Fruit fly (Drosophila melanogaster) whole organism, embryonic: ENCODE results near the gene vih.
A peak's percentile ranks its signal among the peaks of the same experiment; 100 is the strongest.

Experiments
- Adf1 ChIP-seq: fragments of 200-800 bp; sonication (Bioruptor generic); IDR thresholded peaks from 2 replicates; pipeline ENCODE4 v1.3.6; 2022; ENCODE audit warnings: missing biosample characterization, missing genetic modification characterization
- Antp ChIP-seq: fragments of 200-800 bp; sonication (Bioruptor generic); optimal IDR thresholded peaks from 3 replicates; lab custom pipeline; 2016; ENCODE audit warnings: missing biosample characterization, missing genetic modification characterization
- Awh ChIP-seq: fragments of 200-800 bp; sonication (Bioruptor generic); IDR thresholded peaks from 2 replicates; pipeline ENCODE4, ENCODE4 v1.3.6; 2022; ENCODE audit warnings: missing biosample characterization, missing genetic modification characterization
- CG11093 ChIP-seq: fragments of 200-800 bp; sonication (Bioruptor generic); IDR thresholded peaks from 3 replicates; pipeline ENCODE4 v1.3.6; 2022; ENCODE audit warnings: missing biosample characterization, missing genetic modification characterization
- CG11398 ChIP-seq: fragments of 200-800 bp; sonication (Bioruptor generic); optimal IDR thresholded peaks from 2 replicates; lab custom pipeline; 2016; ENCODE audit warnings: missing biosample characterization, missing genetic modification characterization
- CG12219 ChIP-seq: fragments of 200-800 bp; sonication (Bioruptor generic); optimal IDR thresholded peaks from 3 replicates; lab custom pipeline; 2018; ENCODE audit warnings: missing biosample characterization, mild to moderate bottlenecking, missing genetic modification characterization
- CG12769 ChIP-seq: fragments of 200-800 bp; sonication (Bioruptor generic); optimal IDR thresholded peaks from 2 replicates; lab custom pipeline; 2019; ENCODE audit warnings: missing biosample characterization, mild to moderate bottlenecking, missing genetic modification characterization, moderate library complexity
- CG15514 ChIP-seq: fragments of 200-800 bp; sonication (Bioruptor generic); optimal IDR thresholded peaks from 3 replicates; lab custom pipeline; 2017; ENCODE audit warnings: missing biosample characterization, missing genetic modification characterization, mild to moderate bottlenecking, moderate library complexity, missing genetic modification reagents
- CG17912 ChIP-seq: fragments of 200-800 bp; sonication (Bioruptor generic); optimal IDR thresholded peaks from 2 replicates; lab custom pipeline; 2018; ENCODE audit warnings: missing biosample characterization, mild to moderate bottlenecking, missing genetic modification characterization
- CG18599 ChIP-seq: fragments of 200-800 bp; sonication (Bioruptor generic); optimal IDR thresholded peaks from 3 replicates; lab custom pipeline; 2017; ENCODE audit warnings: missing biosample characterization, missing genetic modification characterization, mild to moderate bottlenecking, moderate library complexity, missing genetic modification reagents
- CG43689 ChIP-seq: fragments of 200-800 bp; sonication (Bioruptor generic); IDR thresholded peaks from 2 replicates; pipeline ENCODE4 v1.3.6; 2022; ENCODE audit warnings: missing biosample characterization, missing genetic modification characterization
- CG6654 ChIP-seq: fragments of 200-800 bp; sonication (Bioruptor generic); optimal IDR thresholded peaks from 2 replicates; lab custom pipeline; 2017; ENCODE audit warnings: missing biosample characterization, mild to moderate bottlenecking, missing genetic modification characterization
- CG7839 ChIP-seq: fragments of 200-800 bp; sonication (Bioruptor generic); optimal IDR thresholded peaks from 3 replicates; lab custom pipeline; 2018; ENCODE audit warnings: missing biosample characterization, mild to moderate bottlenecking, missing genetic modification characterization, moderate library complexity
- CG8359 ChIP-seq: fragments of 200-800 bp; sonication (Bioruptor generic); optimal IDR thresholded peaks from 2 replicates; lab custom pipeline; 2017; ENCODE audit warnings: missing biosample characterization, mild to moderate bottlenecking, missing genetic modification characterization, borderline replicate concordance
- CG8924 ChIP-seq: fragments of 200-800 bp; optimal IDR thresholded peaks from 3 replicates; lab custom pipeline; 2019; ENCODE audit warnings: missing biosample characterization, mild to moderate bottlenecking, missing genetic modification characterization, moderate library complexity
- CG9727 ChIP-seq: fragments of 200-800 bp; sonication (Bioruptor generic); optimal IDR thresholded peaks from 3 replicates; lab custom pipeline; 2017; ENCODE audit warnings: missing biosample characterization, mild to moderate bottlenecking, missing genetic modification characterization
- Dek ChIP-seq: fragments of 200-800 bp; sonication (Bioruptor generic); optimal IDR thresholded peaks from 3 replicates; lab custom pipeline; 2019; ENCODE audit warnings: missing biosample characterization, mild to moderate bottlenecking, missing genetic modification characterization, moderate library complexity
- Dip2 ChIP-seq: fragments of 200-800 bp; sonication (Bioruptor generic); IDR thresholded peaks from 2 replicates; pipeline ENCODE4 v1.3.6; 2022; ENCODE audit warnings: missing biosample characterization, missing genetic modification characterization
- Drgx ChIP-seq: fragments of 200-800 bp; sonication (Bioruptor generic); IDR thresholded peaks from 2 replicates; pipeline ENCODE4 v1.3.6; 2022; ENCODE audit warnings: missing biosample characterization, missing genetic modification characterization
- HLHmδ ChIP-seq: fragments of 200-800 bp; sonication (Bioruptor generic); optimal IDR thresholded peaks from 2 replicates; lab custom pipeline; 2018; ENCODE audit warnings: missing biosample characterization, mild to moderate bottlenecking, missing genetic modification characterization, moderate library complexity
- Hr51 ChIP-seq, 2 experiments: fragments of 200-800 bp; sonication (Bioruptor generic); optimal IDR thresholded peaks; 2 replicates in 1 of 2; 3 replicates in 1 of 2; lab custom pipeline; 2016 to 2018; ENCODE audit warnings: missing biosample characterization in 2 of 2, missing genetic modification characterization in 2 of 2, mild to moderate bottlenecking in 1 of 2, moderate library complexity in 1 of 2
- Hr78 ChIP-seq, 2 experiments: fragments of 200-800 bp in 1 of 2; fragments of >200 bp in 1 of 2; sonication (Bioruptor generic) in 1 of 2; optimal IDR thresholded peaks; 2 replicates each; lab custom pipeline; 2017 to 2019; ENCODE audit warnings: missing biosample characterization in 2 of 2, missing genetic modification characterization in 2 of 2, mild to moderate bottlenecking in 1 of 2, moderate library complexity in 1 of 2
- Lhr ChIP-seq: fragments of 200-800 bp; sonication (Bioruptor generic); optimal IDR thresholded peaks from 3 replicates; lab custom pipeline; 2017; ENCODE audit warnings: mild to moderate bottlenecking, missing biosample characterization, missing genetic modification reagents, missing genetic modification characterization
- Lpt ChIP-seq: fragments of >200 bp; optimal IDR thresholded peaks from 2 replicates; lab custom pipeline; 2018; ENCODE audit warnings: missing biosample characterization, missing genetic modification characterization
- Myb ChIP-seq: fragments of 200-800 bp; sonication (Bioruptor generic); optimal IDR thresholded peaks from 2 replicates; lab custom pipeline; 2016; ENCODE audit warnings: missing biosample characterization, missing genetic modification characterization
- Oli ChIP-seq: fragments of 200-800 bp; sonication (Bioruptor generic); optimal IDR thresholded peaks from 2 replicates; lab custom pipeline; 2018; ENCODE audit warnings: missing biosample characterization, mild to moderate bottlenecking, missing genetic modification characterization, moderate library complexity
- Sry-β ChIP-seq: fragments of 200-800 bp; sonication (Bioruptor generic); optimal IDR thresholded peaks from 2 replicates; lab custom pipeline; 2018; ENCODE audit warnings: missing biosample characterization, mild to moderate bottlenecking, missing genetic modification characterization, moderate library complexity
- aop ChIP-seq: fragments of 200-800 bp; sonication (Bioruptor generic); IDR thresholded peaks from 2 replicates; pipeline ENCODE4 v1.3.6; 2022; ENCODE audit warnings: missing biosample characterization, missing genetic modification characterization
- cwo ChIP-seq: fragments of 200-800 bp; sonication (Bioruptor generic); optimal IDR thresholded peaks from 3 replicates; lab custom pipeline; 2017; ENCODE audit warnings: missing biosample characterization, missing genetic modification characterization, mild to moderate bottlenecking, moderate library complexity, missing genetic modification reagents
- dimm ChIP-seq: fragments of 200-800 bp; sonication (Bioruptor generic); IDR thresholded peaks from 2 replicates; pipeline ENCODE4 v1.3.6; 2022; ENCODE audit warnings: missing biosample characterization, missing genetic modification characterization
- disco-r ChIP-seq: fragments of 200-800 bp; sonication (Bioruptor generic); optimal IDR thresholded peaks from 2 replicates; lab custom pipeline; 2016; ENCODE audit warnings: missing biosample characterization, missing genetic modification characterization
- dmrt99B ChIP-seq: fragments of 200-800 bp; sonication (Bioruptor generic); optimal IDR thresholded peaks from 2 replicates; lab custom pipeline; 2018; ENCODE audit warnings: missing biosample characterization, mild to moderate bottlenecking, missing genetic modification characterization, moderate library complexity
- gce ChIP-seq: fragments of 200-800 bp; sonication (Bioruptor generic); IDR thresholded peaks from 3 replicates; pipeline ENCODE4 v1.3.6; 2022; ENCODE audit warnings: missing biosample characterization, missing genetic modification characterization
- gfzf ChIP-seq: fragments of 200-800 bp; sonication (Bioruptor generic); optimal IDR thresholded peaks from 2 replicates; lab custom pipeline; 2016; ENCODE audit warnings: missing biosample characterization, mild to moderate bottlenecking, missing genetic modification characterization, moderate library complexity
- gsb-n ChIP-seq: fragments of 200-800 bp; sonication (Bioruptor generic); optimal IDR thresholded peaks from 3 replicates; lab custom pipeline; 2018; ENCODE audit warnings: missing biosample characterization, mild to moderate bottlenecking, missing genetic modification characterization
- h ChIP-seq: fragments of >200 bp; optimal IDR thresholded peaks from 2 replicates; lab custom pipeline; 2017
- hb ChIP-seq: fragments of 200-800 bp; sonication (Bioruptor generic); IDR thresholded peaks from 3 replicates; pipeline ENCODE4 v1.3.6; 2022; ENCODE audit warnings: missing biosample characterization, missing genetic modification characterization; ENCODE audit not compliant: partially characterized antibody
- lola ChIP-seq, 3 experiments: fragments of >200 bp in 2 of 3; fragments of 200-800 bp in 1 of 3; sonication (Bioruptor generic) in 1 of 3; optimal IDR thresholded peaks; 2 replicates each; lab custom pipeline; 2017 to 2019; ENCODE audit warnings: missing biosample characterization in 3 of 3, missing genetic modification characterization in 3 of 3, mild to moderate bottlenecking in 1 of 3, moderate library complexity in 1 of 3
- lov ChIP-seq, 2 experiments: fragments of 200-800 bp in 1 of 2; fragments of >200 bp in 1 of 2; sonication (Bioruptor generic) in 1 of 2; IDR thresholded peaks in 1 of 2; optimal IDR thresholded peaks in 1 of 2; 2 replicates in 1 of 2; 3 replicates in 1 of 2; pipeline versions ENCODE4 v1.3.6 to Lab custom; 2017 to 2022; ENCODE audit warnings: missing biosample characterization in 1 of 2, missing genetic modification characterization in 1 of 2
- otp ChIP-seq: fragments of 200-800 bp; sonication (Bioruptor generic); IDR thresholded peaks from 3 replicates; pipeline ENCODE4, ENCODE4 v1.3.6; 2022; ENCODE audit warnings: missing biosample characterization, missing genetic modification characterization
- p53 ChIP-seq: fragments of 200-800 bp; sonication (Bioruptor generic); optimal IDR thresholded peaks from 2 replicates; lab custom pipeline; 2016; ENCODE audit warnings: missing biosample characterization, missing genetic modification characterization
- ro ChIP-seq: fragments of 200-800 bp; sonication (Bioruptor generic); IDR thresholded peaks from 2 replicates; pipeline ENCODE4 v1.3.6; 2022; ENCODE audit warnings: missing biosample characterization, missing genetic modification characterization
- run ChIP-seq: fragments of 200-800 bp; sonication (Bioruptor generic); optimal IDR thresholded peaks from 3 replicates; lab custom pipeline; 2018; ENCODE audit warnings: missing biosample characterization, mild to moderate bottlenecking, missing genetic modification characterization
- sens-2 ChIP-seq: fragments of 200-800 bp; sonication (Bioruptor generic); IDR thresholded peaks from 2 replicates; pipeline ENCODE4 v1.3.6; 2022; ENCODE audit warnings: missing biosample characterization, missing genetic modification characterization
- slbo ChIP-seq: fragments of 200-800 bp; sonication (Bioruptor generic); IDR thresholded peaks from 2 replicates; pipeline ENCODE4 v1.3.6; 2022; ENCODE audit warnings: missing biosample characterization, missing genetic modification characterization
- stwl ChIP-seq: fragments of 200-800 bp; sonication (Bioruptor generic); optimal IDR thresholded peaks from 3 replicates; lab custom pipeline; 2018; ENCODE audit warnings: missing biosample characterization, mild to moderate bottlenecking, missing genetic modification characterization, moderate library complexity
- tx ChIP-seq: fragments of 200-800 bp; sonication (Bioruptor generic); optimal IDR thresholded peaks from 2 replicates; lab custom pipeline; 2016; ENCODE audit warnings: missing biosample characterization, missing genetic modification characterization
- wek ChIP-seq: fragments of 200-800 bp; sonication (Bioruptor generic); optimal IDR thresholded peaks from 3 replicates; lab custom pipeline; 2018; ENCODE audit warnings: missing biosample characterization, mild to moderate bottlenecking, missing genetic modification characterization, moderate library complexity
- yki ChIP-seq: fragments of >200 bp; optimal IDR thresholded peaks from 3 replicates; lab custom pipeline; 2018
- zfh2 ChIP-seq: fragments of 200-800 bp; sonication (Bioruptor generic); optimal IDR thresholded peaks from 2 replicates; lab custom pipeline; 2016; ENCODE audit warnings: missing biosample characterization, missing genetic modification characterization

The vih gene

DNA sequence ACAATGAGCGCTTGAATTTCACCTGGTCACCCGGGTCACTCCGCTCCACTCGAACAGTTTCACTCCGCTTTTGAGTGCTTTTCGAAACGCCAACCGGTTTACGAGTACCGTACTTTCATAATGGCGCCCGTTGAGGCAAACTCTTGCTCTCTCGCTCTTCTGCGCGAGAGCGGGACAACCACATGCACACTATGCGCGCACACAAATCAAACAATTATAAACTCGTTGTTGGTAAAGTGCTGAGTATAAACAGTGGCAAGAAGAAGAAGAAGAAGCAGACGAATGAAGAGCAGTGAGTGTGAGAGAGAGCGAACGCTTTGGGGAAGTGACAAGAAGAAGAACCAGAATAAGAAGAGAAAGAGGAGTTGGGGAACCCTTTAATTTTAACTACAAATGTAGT, 36.1 kb upstream of the vih start, which contains the start of gene eyg (continued):
- TF ChIP-seq Antp (GFP tag; lab: Kevin White, UChicago) (no peak), disco-r (GFP tag; lab: Kevin White, UChicago) (no peak), Adf1 (peak; percentile 76), lov (optimal IDR thresholded peaks at IDR 0.05; lab: Kevin White, UChicago) (no peak), lov (GFP tag; IDR thresholded peaks at IDR 0.05; lab: Robert Waterston, UW) (no peak), dmrt99B (tag; lab: Kevin White, UChicago) (no peak), stwl (tag; lab: Kevin White, UChicago) (no peak), Lpt (no peak), otp (GFP tag; lab: Robert Waterston, UW) (0 out of 3 replicates have a peak, but pooled peaks have one; percentile 70), HLHmδ (peak; percentile 46), CG6654 (GFP tag; lab: Kevin White, UChicago) (no peak), CG11093 (GFP tag; lab: Robert Waterston, UW) (no peak), Awh (GFP tag; lab: Robert Waterston, UW) (0 out of 2 replicates have a peak, but pooled peaks have one; percentile 28), slbo (GFP tag; lab: Robert Waterston, UW) (0 out of 2 replicates have a peak, but pooled peaks have one; percentile 20), gfzf (GFP tag; lab: Kevin White, UChicago) (no peak), CG9727 (GFP tag; lab: Kevin White, UChicago) (no peak), gce (GFP tag; lab: Robert Waterston, UW) (peak; percentile 46; the same call in 1 of the 3 replicates), Dek (no peak), Dip2 (no peak), CG18599 (GFP tag; lab: Kevin White, UChicago) (no peak), CG11398 (GFP tag; lab: Kevin White, UChicago) (peak; percentile 21), CG15514 (peak; percentile 33), dimm (GFP tag; lab: Robert Waterston, UW) (no peak), Sry-β (GFP tag; lab: Kevin White, UChicago) (no peak), Drgx (no peak; the same call in 1 of the 2 replicates), gsb-n (tag; lab: Kevin White, UChicago) (peak; percentile 55), Hr78 (GFP tag; optimal IDR thresholded peaks at IDR 0.05; lab: Kevin White, UChicago) (no peak), aop (GFP tag; lab: Robert Waterston, UW) (peak; percentile 36; the same call in 1 of the 2 replicates), wek (peak; percentile 56), CG43689 (GFP tag; lab: Robert Waterston, UW) (no peak), CG12219 (GFP tag; lab: Kevin White, UChicago) (no peak), Lhr (GFP tag; lab: Kevin White, UChicago) (no peak), sens-2 (GFP tag; lab: Robert Waterston, UW) (no peak), Hr51 (GFP tag; optimal IDR thresholded peaks at IDR 0.05; lab: Kevin White, UChicago) (peak in 1 of 2 experiments; percentile 30), p53 (GFP tag; lab: Kevin White, UChicago) (peak; percentile 36), tx (GFP tag; lab: Kevin White, UChicago) (peak; percentile 18), CG12769 (tag; lab: Kevin White, UChicago) (no peak), CG17912 (GFP tag; lab: Kevin White, UChicago) (peak; percentile 77), hb (GFP tag; lab: Robert Waterston, UW) (no peak), CG8924 (tag; lab: Kevin White, UChicago) (peak; percentile 44), CG7839 (tag; lab: Kevin White, UChicago) (no peak), h (lab: Kevin White, UChicago) (no peak), Myb (GFP tag; lab: Kevin White, UChicago) (peak; percentile 16), Oli (no peak), run (tag; lab: Kevin White, UChicago) (no peak), lola (GFP tag; optimal IDR thresholded peaks at IDR 0.05; lab: Kevin White, UChicago) (no peak), cwo (GFP tag; lab: Kevin White, UChicago) (no peak), yki (lab: Kevin White, UChicago) (no peak), CG8359 (GFP tag; lab: Kevin White, UChicago) (no peak), zfh2 (GFP tag; lab: Kevin White, UChicago) (no peak), ro (no peak)
